Worm (Caenorhabditis elegans): ENCODE data around the gene gcy-12.

DNA sequence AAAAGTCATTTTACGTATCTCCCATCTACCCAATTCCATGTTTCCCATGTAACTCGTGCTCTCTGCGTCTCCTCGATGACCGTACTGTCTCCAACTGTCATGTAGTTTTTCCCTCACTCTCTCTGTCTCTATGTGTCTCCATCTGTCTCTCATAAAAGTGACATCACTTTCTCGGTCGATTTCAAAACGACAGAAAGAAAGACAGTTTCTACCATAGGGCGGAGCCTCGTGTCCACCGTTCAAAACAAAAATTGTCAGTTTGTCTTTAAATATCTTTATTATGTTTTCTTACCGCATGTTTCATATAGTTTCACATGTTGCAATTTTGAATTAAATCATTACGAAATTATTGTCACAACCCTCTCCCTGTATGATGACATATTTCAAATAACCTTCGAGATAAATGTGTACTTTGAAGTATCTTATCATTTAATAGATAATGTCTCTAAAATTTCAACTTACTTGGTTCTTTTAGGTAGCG, 18.4 kb downstream of the gcy-12 start:
- TF ChIP-seq R02D3.7 (tag; optimal IDR thresholded peaks at IDR 0.05) (no peak), nhr-237 (tag; optimal IDR thresholded peaks at IDR 0.05) (no peak), ztf-11 (tag; optimal IDR thresholded peaks at IDR 0.05) (no peak), egl-27 (tag; optimal IDR thresholded peaks at IDR 0.05) (peak; percentile 89), nhr-11 (tag; optimal IDR thresholded peaks at IDR 0.05) (no peak), Y55F3AM.14 (GFP tag; optimal IDR thresholded peaks at IDR 0.05) (peak; percentile 77), fos-1 (tag; optimal IDR thresholded peaks at IDR 0.05) (peak; percentile 94)
